Worm (Caenorhabditis elegans) whole organism, L4/young adult: ENCODE measurements around the gene Y27F2A.9.

ENCODE experiments used
- dao-5 ChIP-seq: sonication (generic microtip); optimal IDR thresholded peaks from 2 replicates; lab custom pipeline; 2016; ENCODE audit warnings: missing genotype, missing genetic modification characterization, moderate library complexity, missing compliant biosample characterization
- him-1 ChIP-seq: sonication (generic microtip); optimal IDR thresholded peaks from 2 replicates; lab custom pipeline; 2016; ENCODE audit warnings: missing genotype, missing genetic modification reagents, missing genetic modification characterization, missing compliant biosample characterization

ce11 chrII:3195739-3196138 is 4.3 kb upstream of the Y27F2A.9 start:
- TF ChIP-seq him-1 (tag; lab: Kevin White, UChicago) (no peak), dao-5 (no peak)
